Fruit fly (Drosophila melanogaster) whole organism: Measurements from ENCODE around the gene flfl.

ENCODE experiments used
- CG8478 ChIP-seq: fragments of >200 bp; optimal IDR thresholded peaks from 2 replicates; lab custom pipeline; 2018; ENCODE audit warnings: inconsistent platforms
- Dll ChIP-seq: fragments of >200 bp; optimal IDR thresholded peaks from 2 replicates; lab custom pipeline; 2017
- EcR ChIP-seq, 2 experiments: fragments of >200 bp; optimal IDR thresholded peaks; 2 replicates each; lab custom pipeline; 2017; ENCODE audit warnings: missing biosample characterization in 2 of 2, missing genetic modification characterization in 2 of 2, missing genetic modification reagents in 2 of 2
- pan ChIP-seq: fragments of >200 bp; optimal IDR thresholded peaks from 2 replicates; lab custom pipeline; 2017
- psq ChIP-seq: fragments of >200 bp; optimal IDR thresholded peaks from 2 replicates; lab custom pipeline; 2017
- usp ChIP-seq: fragments of >200 bp; optimal IDR thresholded peaks from 2 replicates; lab custom pipeline; 2017; ENCODE audit warnings: missing biosample characterization, missing genetic modification characterization, mixed read lengths

DNA sequence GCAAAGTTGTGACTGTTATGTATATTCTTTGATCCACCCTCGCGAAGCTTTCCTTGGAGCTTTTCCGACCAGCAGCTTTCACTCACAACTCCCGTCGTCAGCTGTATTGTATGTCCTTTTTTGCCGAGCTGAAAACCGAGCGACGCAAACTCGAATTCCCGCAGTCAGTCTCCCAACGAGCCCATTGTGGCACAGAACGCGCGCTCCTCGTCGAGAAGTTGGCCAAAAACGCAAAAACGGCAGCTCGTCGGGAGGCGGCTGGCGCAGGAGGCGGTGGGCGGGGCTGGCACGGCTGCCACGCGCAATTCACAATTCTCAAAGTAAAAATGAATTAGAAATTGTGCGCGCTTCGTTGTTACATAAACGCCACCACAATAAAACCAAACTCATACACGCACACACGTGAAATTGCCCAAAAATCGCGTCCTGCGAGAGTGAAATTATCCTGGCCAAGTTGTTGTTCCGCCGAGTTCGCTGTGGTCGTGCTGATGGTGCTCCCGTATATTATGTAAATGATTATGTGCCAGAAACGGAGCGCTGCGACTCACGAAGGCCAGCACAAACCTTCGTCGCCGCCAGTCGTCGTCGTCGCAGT lies 51.7 kb downstream of the flfl start:
- TF ChIP-seq psq (lab: Kevin White, UChicago) (no peak), EcR (GFP tag; optimal IDR thresholded peaks at IDR 0.05; lab: Kevin White, UChicago) (no peak), usp (GFP tag; lab: Kevin White, UChicago) (no peak), pan (no peak), CG8478 (no peak), Dll (lab: Kevin White, UChicago) (no peak)
